Fruit fly (Drosophila melanogaster): Measurements from ENCODE around the gene CG46339.

The CG46339 gene

DNA sequence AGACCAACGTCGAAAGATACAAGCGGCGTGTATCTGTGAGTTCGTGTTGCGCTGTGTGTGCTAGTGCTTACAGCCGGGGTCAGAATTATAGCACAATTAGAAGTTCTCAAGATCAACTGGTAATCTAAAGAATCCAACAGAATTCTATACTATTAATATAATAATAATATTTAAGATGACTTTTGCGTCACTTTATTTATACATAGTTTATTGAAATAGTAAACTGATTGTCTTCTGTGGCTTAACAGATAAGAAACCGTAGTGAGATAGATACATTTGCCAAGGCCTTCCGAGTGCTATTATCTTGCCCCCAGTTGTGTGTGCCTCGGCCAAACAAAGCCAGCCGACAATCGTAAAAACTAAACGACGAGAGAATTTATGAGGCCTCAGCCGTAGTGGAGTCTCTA is 29.3 kb upstream of the CG46339 start (continued):
- TF ChIP-seq brk (GFP tag; optimal IDR thresholded peaks at IDR 0.05) (no peak), GATAd (GFP tag; optimal IDR thresholded peaks at IDR 0.05) (no peak), Myc (optimal IDR thresholded peaks at IDR 0.05) (no peak), pan (optimal IDR thresholded peaks at IDR 0.05) (no peak), Vsx2 (GFP tag; optimal IDR thresholded peaks at IDR 0.05; ENCODE audit: partially characterized antibody) (no peak), ey (GFP tag; optimal IDR thresholded peaks at IDR 0.05) (peak; percentile 35)

DNA sequence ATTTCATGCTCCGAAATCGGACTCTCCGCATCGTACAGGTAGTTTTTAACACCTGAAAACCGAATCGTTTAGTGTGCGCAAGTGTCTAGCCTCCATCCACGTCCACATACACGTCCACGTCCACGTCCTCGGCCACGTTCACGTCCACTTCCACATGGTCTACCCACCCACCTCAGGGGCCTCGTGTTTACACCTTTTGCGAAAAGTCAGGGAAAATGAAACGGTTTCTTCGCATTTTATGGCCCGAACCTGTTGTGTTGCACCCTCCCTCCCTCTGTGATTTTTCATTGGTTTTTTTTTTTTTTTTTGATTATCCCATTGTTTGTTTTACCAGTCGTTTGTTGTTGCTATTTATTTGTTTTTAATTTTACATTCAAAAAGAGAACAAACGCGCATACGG is 28.4 kb upstream of the CG46339 start:
- no peak for TF ChIP-seq pan (optimal IDR thresholded peaks at IDR 0.05)
- TF ChIP-seq psq (GFP tag; optimal IDR thresholded peaks at IDR 0.05), result no peak
- no peak for TF ChIP-seq Rel (GFP tag; optimal IDR thresholded peaks at IDR 0.05)
- no peak for TF ChIP-seq Rel (tag; optimal IDR thresholded peaks at IDR 0.05)
- no peak for TF ChIP-seq woc (GFP tag; optimal IDR thresholded peaks at IDR 0.05)

DNA sequence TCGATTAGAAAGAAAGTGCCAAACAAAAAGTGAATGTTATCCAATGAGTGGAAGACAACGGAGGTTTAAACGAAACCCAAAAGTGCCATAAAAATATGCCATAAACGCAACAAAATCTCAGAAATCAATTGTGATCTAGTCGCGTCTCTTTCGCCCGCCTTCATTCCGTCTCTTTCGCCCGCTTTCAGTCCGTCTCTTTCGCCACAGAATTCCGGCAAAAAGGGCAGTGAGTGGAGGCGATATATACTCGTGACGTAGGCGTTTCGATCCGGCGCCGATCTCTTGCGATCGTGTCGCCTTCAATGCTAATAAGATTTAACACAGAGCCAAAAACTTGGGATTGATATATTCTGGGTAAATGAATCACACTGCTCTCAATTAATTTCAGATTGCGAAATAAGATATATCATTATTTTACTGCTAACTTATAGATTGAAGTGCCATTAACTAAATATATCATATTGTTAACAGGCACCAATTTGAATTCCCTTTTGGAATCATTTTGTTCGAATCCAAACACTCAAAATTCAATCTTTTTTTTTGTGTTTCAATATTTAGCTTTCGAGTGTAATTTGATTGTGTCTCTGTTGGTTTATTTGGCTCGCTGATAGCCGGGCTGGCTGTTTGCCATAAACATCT is 27.4 kb upstream of the CG46339 start:
- TF ChIP-seq CG32264 (GFP tag; optimal IDR thresholded peaks at IDR 0.05) (peak; percentile 13), OdsH (GFP tag; optimal IDR thresholded peaks at IDR 0.05) (peak; percentile 58), foxo (GFP tag; optimal IDR thresholded peaks at IDR 0.05) (peak in 1 of 2 experiments; percentile 56), Vsx2 (GFP tag; optimal IDR thresholded peaks at IDR 0.05; ENCODE audit: partially characterized antibody) (no peak), N (GFP tag; optimal IDR thresholded peaks at IDR 0.05) (no peak), psq (GFP tag; optimal IDR thresholded peaks at IDR 0.05) (peak; percentile 46), woc (GFP tag; optimal IDR thresholded peaks at IDR 0.05) (peak; percentile 3), ey (GFP tag; optimal IDR thresholded peaks at IDR 0.05) (peak; percentile 60), Hnf4 (GFP tag; optimal IDR thresholded peaks at IDR 0.05) (peak; percentile 44), dmrt93B (GFP tag; optimal IDR thresholded peaks at IDR 0.05) (no peak), pan (optimal IDR thresholded peaks at IDR 0.05) (no peak), Rel (GFP tag; optimal IDR thresholded peaks at IDR 0.05) (no peak), Rel (tag; optimal IDR thresholded peaks at IDR 0.05) (peak; percentile 6), HLH106 (tag; optimal IDR thresholded peaks at IDR 0.05) (peak; percentile 66), br (GFP tag; optimal IDR thresholded peaks at IDR 0.05) (peak; percentile 62), h (GFP tag; optimal IDR thresholded peaks at IDR 0.05) (peak; percentile 72), rgr (GFP tag; optimal IDR thresholded peaks at IDR 0.05) (peak; percentile 59), fru (GFP tag; optimal IDR thresholded peaks at IDR 0.05) (peak; percentile 64), Abd-B (GFP tag; optimal IDR thresholded peaks at IDR 0.05) (no peak), Sp1 (GFP tag; optimal IDR thresholded peaks at IDR 0.05) (peak; percentile 33), Dif (GFP tag; optimal IDR thresholded peaks at IDR 0.05; ENCODE audit: partially characterized antibody) (no peak)

DNA sequence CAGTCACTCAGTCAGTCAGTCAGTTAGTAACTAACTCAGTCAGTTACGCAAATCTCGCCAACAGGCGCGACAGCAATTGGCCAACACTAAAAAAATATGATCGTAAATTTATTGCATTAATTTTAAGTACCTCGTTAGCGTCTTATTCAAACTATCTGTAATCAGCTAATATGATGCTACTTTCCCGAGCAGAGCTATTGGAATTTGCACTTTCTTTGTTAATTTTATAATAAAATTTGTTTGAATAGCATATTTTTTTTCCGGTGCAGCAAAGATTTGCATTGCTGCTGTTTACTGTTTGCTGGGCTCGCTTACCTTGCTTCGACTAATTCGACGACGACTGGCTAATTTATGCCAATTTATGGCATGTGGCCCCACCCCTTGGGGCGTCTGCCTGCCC is 25.5 kb upstream of the CG46339 start:
- TF ChIP-seq N (GFP tag; optimal IDR thresholded peaks at IDR 0.05) (no peak), psq (GFP tag; optimal IDR thresholded peaks at IDR 0.05) (no peak), OdsH (GFP tag; optimal IDR thresholded peaks at IDR 0.05) (no peak), br (GFP tag; optimal IDR thresholded peaks at IDR 0.05) (no peak), dsf (GFP tag; optimal IDR thresholded peaks at IDR 0.05; ENCODE audit: borderline replicate concordance) (no peak), Jra (GFP tag; optimal IDR thresholded peaks at IDR 0.05) (no peak), GATAd (GFP tag; optimal IDR thresholded peaks at IDR 0.05) (no peak), fru (GFP tag; optimal IDR thresholded peaks at IDR 0.05) (no peak), CG9705 (GFP tag; optimal IDR thresholded peaks at IDR 0.05) (no peak), usp (GFP tag; optimal IDR thresholded peaks at IDR 0.05) (no peak), brk (GFP tag; optimal IDR thresholded peaks at IDR 0.05) (no peak), rgr (GFP tag; optimal IDR thresholded peaks at IDR 0.05) (no peak), sv (GFP tag; optimal IDR thresholded peaks at IDR 0.05) (no peak), foxo (GFP tag; optimal IDR thresholded peaks at IDR 0.05) (no peak), Hr78 (GFP tag; optimal IDR thresholded peaks at IDR 0.05) (no peak), sage (GFP tag; optimal IDR thresholded peaks at IDR 0.05) (no peak), jim (GFP tag; optimal IDR thresholded peaks at IDR 0.05) (no peak), HLH106 (tag; optimal IDR thresholded peaks at IDR 0.05) (no peak), Hr83 (GFP tag; optimal IDR thresholded peaks at IDR 0.05; ENCODE audit: poor library complexity, severe bottlenecking) (no peak)
